Fruit fly (Drosophila melanogaster): ENCODE data around the gene Smn.

Gene Smn

dm6 chr3L:16610201-16610600, 28.9 kb upstream of the Smn start, which contains the start of gene Prosbeta6 (continued):
- peak; percentile 55 for TF ChIP-seq trem (tag; optimal IDR thresholded peaks at IDR 0.05)
- peak; percentile 53; the same call in 1 of the 3 replicates for TF ChIP-seq Doc3 (GFP tag; IDR thresholded peaks at IDR 0.05; ENCODE audit: partially characterized antibody)
- peak; percentile 16 for TF ChIP-seq CG2116 (GFP tag; optimal IDR thresholded peaks at IDR 0.05)
- peak; percentile 14 for TF ChIP-seq CG30020 (tag; optimal IDR thresholded peaks at IDR 0.05)
- no peak for TF ChIP-seq pum (GFP tag; optimal IDR thresholded peaks at IDR 0.05)
- TF ChIP-seq amos (GFP tag; IDR thresholded peaks at IDR 0.05; ENCODE audit: partially characterized antibody) = peak; percentile 62
- peak; percentile 69 for TF ChIP-seq gfzf (GFP tag; optimal IDR thresholded peaks at IDR 0.05)
- TF ChIP-seq CG10267 (tag; optimal IDR thresholded peaks at IDR 0.05) = peak; percentile 22
- TF ChIP-seq CG4617 (GFP tag; optimal IDR thresholded peaks at IDR 0.05; ENCODE audit: borderline replicate concordance) = peak; percentile 29
- TF ChIP-seq CG9797 (GFP tag; optimal IDR thresholded peaks at IDR 0.05) = peak; percentile 71
- peak; percentile 54; the same call in 1 of the 2 replicates for TF ChIP-seq unc-4 (GFP tag; IDR thresholded peaks at IDR 0.05; ENCODE audit: partially characterized antibody)
- no peak for TF ChIP-seq cas (GFP tag; IDR thresholded peaks at IDR 0.05)
- TF ChIP-seq hbn (GFP tag; IDR thresholded peaks at IDR 0.05; ENCODE audit: partially characterized antibody) = peak; percentile 43
- TF ChIP-seq MBD-R2 (GFP tag; IDR thresholded peaks at IDR 0.05) = peak; percentile 59
- TF ChIP-seq luna (GFP tag; optimal IDR thresholded peaks at IDR 0.05) = no peak
- peak; percentile 5 for TF ChIP-seq HmgZ (tag; optimal IDR thresholded peaks at IDR 0.05)
- TF ChIP-seq yki (optimal IDR thresholded peaks at IDR 0.05) = no peak
- TF ChIP-seq corto (GFP tag; optimal IDR thresholded peaks at IDR 0.05) = no peak
- no peak for TF ChIP-seq CG11560 (tag; IDR thresholded peaks at IDR 0.05)
- peak; percentile 56; the same call in 3 of the 4 replicates for TF ChIP-seq Dll (GFP tag; IDR thresholded peaks at IDR 0.05; ENCODE audit: partially characterized antibody)
- peak; percentile 45 for TF ChIP-seq stwl (tag; optimal IDR thresholded peaks at IDR 0.05)
- peak; percentile 74 for TF ChIP-seq BEAF-32 (GFP tag; optimal IDR thresholded peaks at IDR 0.05)
- peak; percentile 45; the same call in 1 of the 2 replicates for TF ChIP-seq bbx (GFP tag; IDR thresholded peaks at IDR 0.05; ENCODE audit: partially characterized antibody)
- TF ChIP-seq CG34224 (GFP tag; IDR thresholded peaks at IDR 0.05; ENCODE audit: partially characterized antibody) = peak; percentile 50; the same call in 2 of the 3 replicates
- peak; percentile 18 for TF ChIP-seq CG2712 (tag; optimal IDR thresholded peaks at IDR 0.05)
- TF ChIP-seq YL-1 (GFP tag; optimal IDR thresholded peaks at IDR 0.05) = peak; percentile 13
- peak; percentile 59 for TF ChIP-seq Scr (GFP tag; IDR thresholded peaks at IDR 0.05; ENCODE audit: partially characterized antibody)
- TF ChIP-seq MESR4 (GFP tag; optimal IDR thresholded peaks at IDR 0.05) = peak; percentile 60
- TF ChIP-seq row (GFP tag; IDR thresholded peaks at IDR 0.05) = peak; percentile 49; the same call in 2 of the 3 replicates
- TF ChIP-seq lbe (GFP tag; optimal IDR thresholded peaks at IDR 0.05) = peak; percentile 15
- TF ChIP-seq CG3995 (GFP tag; optimal IDR thresholded peaks at IDR 0.05) = peak; percentile 26
- 0 out of 2 replicates have a peak, but pooled peaks have one; percentile 12 for TF ChIP-seq CG2129 (GFP tag; IDR thresholded peaks at IDR 0.05; ENCODE audit: partially characterized antibody)
- TF ChIP-seq CG1603 (tag; optimal IDR thresholded peaks at IDR 0.05) = peak; percentile 25
- TF ChIP-seq CG13287 (GFP tag; IDR thresholded peaks at IDR 0.05; ENCODE audit: partially characterized antibody) = peak; percentile 71
- no peak for TF ChIP-seq Abd-B (GFP tag; optimal IDR thresholded peaks at IDR 0.05)
- peak; percentile 44 for TF ChIP-seq Dp (GFP tag; optimal IDR thresholded peaks at IDR 0.05)
- TF ChIP-seq nerfin-1 (tag; optimal IDR thresholded peaks at IDR 0.05) = peak; percentile 47

dm6 chr3L:16609120-16609519, 27.8 kb upstream of the Smn start, which contains the start of gene CG4098:
Gene CG4098 (minus strand): TSS chr3L:16609347.
- TF ChIP-seq dpn (GFP tag; optimal IDR thresholded peaks at IDR 0.05) (peak; percentile 71 to 72), phol (tag; optimal IDR thresholded peaks at IDR 0.05) (peak; percentile 25), ash1 (GFP tag; optimal IDR thresholded peaks at IDR 0.05) (peak; percentile 25), CG18476 (GFP tag; optimal IDR thresholded peaks at IDR 0.05) (no peak), inv (GFP tag; IDR thresholded peaks at IDR 0.05; ENCODE audit: partially characterized antibody) (no peak), oc (tag; optimal IDR thresholded peaks at IDR 0.05) (no peak), CG8478 (optimal IDR thresholded peaks at IDR 0.05) (no peak), CG2875 (GFP tag; optimal IDR thresholded peaks at IDR 0.05) (no peak), zen (tag; optimal IDR thresholded peaks at IDR 0.05) (no peak), CG9817 (tag; optimal IDR thresholded peaks at IDR 0.05) (peak; percentile 55), org-1 (GFP tag; optimal IDR thresholded peaks at IDR 0.05) (no peak), sc (optimal IDR thresholded peaks at IDR 0.05) (no peak), sc (GFP tag; optimal IDR thresholded peaks at IDR 0.05) (no peak), CG33213 (GFP tag; optimal IDR thresholded peaks at IDR 0.05) (peak; percentile 28)

Measured in whole organism, embryonic.